Worm (Caenorhabditis elegans) whole organism, midembryonic: Measurements from ENCODE around the gene cpr-4.

ENCODE experiments used
- flt-1 ChIP-seq: fragments of 200-800 bp; sonication (Bioruptor generic); IDR thresholded peaks from 2 replicates; pipeline ENCODE4 v1.3.6; 2022; ENCODE audit warnings: missing genetic modification characterization, missing compliant biosample characterization
- med-1 ChIP-seq: sonication (generic microtip); optimal IDR thresholded peaks from 2 replicates; lab custom pipeline; 2017; ENCODE audit warnings: missing genetic modification characterization, mild to moderate bottlenecking, missing compliant biosample characterization, antibody characterized with exemption, missing genetic modification reagents; ENCODE audit not compliant: insufficient read depth
- ref-1 ChIP-seq: fragments of 200-800 bp; sonication (Bioruptor generic); conservative IDR thresholded peaks from 2 replicates; pipeline ENCODE4 v1.3.6; 2022; ENCODE audit warnings: missing genetic modification reagents, missing genetic modification characterization, missing compliant biosample characterization

DNA sequence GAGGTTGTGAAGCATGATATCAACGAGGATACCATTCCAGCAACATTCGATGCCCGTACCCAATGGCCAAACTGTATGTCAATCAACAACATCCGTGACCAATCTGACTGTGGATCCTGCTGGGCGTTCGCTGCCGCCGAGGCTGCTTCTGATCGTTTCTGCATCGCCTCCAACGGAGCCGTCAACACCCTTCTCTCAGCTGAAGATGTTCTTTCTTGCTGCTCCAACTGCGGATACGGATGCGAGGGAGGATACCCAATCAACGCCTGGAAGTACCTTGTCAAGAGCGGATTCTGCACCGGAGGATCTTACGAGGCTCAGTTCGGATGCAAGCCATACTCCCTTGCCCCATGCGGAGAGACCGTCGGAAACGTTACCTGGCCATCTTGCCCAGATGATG lies 494 bp downstream of the cpr-4 start:
- TF ChIP-seq med-1 (GFP tag; lab: Kevin White, UChicago), result no peak
- TF ChIP-seq flt-1 (GFP tag; lab: Robert Waterston, UW), result no peak
- no peak for TF ChIP-seq ref-1 (GFP tag; lab: Robert Waterston, UW)
